Fruit fly (Drosophila melanogaster) S2 (cell line): ENCODE data around the gene CG8641.

ENCODE experiments used
- CG8478 ChIP-seq: fragments of >200 bp; optimal IDR thresholded peaks from 2 replicates; lab custom pipeline; 2018
- CTCF ChIP-seq, 2 experiments: fragments of >200 bp; optimal IDR thresholded peaks; 2 replicates each; lab custom pipeline; 2018

dm6 chr3L:7115944-7116343 is 38.7 kb upstream of the CG8641 start:
- TF ChIP-seq CG8478 (lab: Kevin White, UChicago) (no peak), CTCF (optimal IDR thresholded peaks at IDR 0.05; lab: Kevin White, UChicago) (no peak)
